Fruit fly (Drosophila melanogaster): ENCODE measurements around the gene mura.

Gene mura

dm6 chr3R:9573812-9574587 is 22.4 kb upstream of the mura start, which contains the start of gene CG9399 (continued):
- TF ChIP-seq CG16863 (GFP tag; optimal IDR thresholded peaks at IDR 0.05) (peak; percentile 93), CG17612 (GFP tag; IDR thresholded peaks at IDR 0.05) (peak; percentile 96), insv (GFP tag; optimal IDR thresholded peaks at IDR 0.05) (peak in 1 of 2 experiments; percentile 78), ewg (GFP tag; optimal IDR thresholded peaks at IDR 0.05) (peak; percentile 95), exex (tag; optimal IDR thresholded peaks at IDR 0.05) (peak; percentile 74), H2.0 (GFP tag; IDR thresholded peaks at IDR 0.05) (peak; percentile 98), Awh (GFP tag; IDR thresholded peaks at IDR 0.05) (peak; percentile 98), nmo (GFP tag; optimal IDR thresholded peaks at IDR 0.05) (peak; percentile 98), CG9932 (GFP tag; IDR thresholded peaks at IDR 0.05) (peak; percentile 98), dpn (GFP tag; optimal IDR thresholded peaks at IDR 0.05) (peak; percentile 94 to 98), cad (GFP tag; optimal IDR thresholded peaks at IDR 0.05) (no peak), Ada2b (GFP tag; IDR thresholded peaks at IDR 0.05) (peak; percentile 95), CG10654 (GFP tag; optimal IDR thresholded peaks at IDR 0.05) (peak; percentile 97), ase (GFP tag; IDR thresholded peaks at IDR 0.05) (peak; percentile 98), sc (optimal IDR thresholded peaks at IDR 0.05) (no peak), sc (GFP tag; optimal IDR thresholded peaks at IDR 0.05) (peak; percentile 95), ems (GFP tag; optimal IDR thresholded peaks at IDR 0.05) (peak; percentile 94), sens (GFP tag) (peak; percentile 99), vnd (GFP tag; IDR thresholded peaks at IDR 0.05; ENCODE audit: partially characterized antibody) (peak; percentile 51), fd102C (GFP tag; optimal IDR thresholded peaks at IDR 0.05) (peak; percentile 91), CG11456 (GFP tag; IDR thresholded peaks at IDR 0.05) (peak; percentile 97), CG14860 (GFP tag; IDR thresholded peaks at IDR 0.05; ENCODE audit: partially characterized antibody) (0 out of 3 replicates have a peak, but pooled peaks have one; percentile 48), CG18599 (GFP tag; optimal IDR thresholded peaks at IDR 0.05) (peak; percentile 96), Xbp1 (GFP tag; optimal IDR thresholded peaks at IDR 0.05) (peak; percentile 99), HLH54F (GFP tag; optimal IDR thresholded peaks at IDR 0.05) (peak; percentile 95), CG31441 (GFP tag; IDR thresholded peaks at IDR 0.05) (peak; percentile 99), zen2 (GFP tag; IDR thresholded peaks at IDR 0.05; ENCODE audit: partially characterized antibody) (no peak), ac (GFP tag; optimal IDR thresholded peaks at IDR 0.05) (peak; percentile 72), sim (GFP tag; IDR thresholded peaks at IDR 0.05) (peak; percentile 95), ranshi (GFP tag; IDR thresholded peaks at IDR 0.05) (peak; percentile 98), E2f1 (GFP tag; IDR thresholded peaks at IDR 0.05) (peak; percentile 97), zen (tag; optimal IDR thresholded peaks at IDR 0.05) (peak; percentile 95), zf30C (GFP tag; optimal IDR thresholded peaks at IDR 0.05) (peak; percentile 34), odd (GFP tag; optimal IDR thresholded peaks at IDR 0.05) (peak; percentile 94), Mes4 (GFP tag; optimal IDR thresholded peaks at IDR 0.05) (peak; percentile 83), Deaf1 (tag; optimal IDR thresholded peaks at IDR 0.05) (peak; percentile 73), CG12942 (GFP tag; optimal IDR thresholded peaks at IDR 0.05) (peak; percentile 97), esg (GFP tag; conservative IDR thresholded peaks at IDR 0.05) (peak; percentile 98), CkIIα-i1 (GFP tag; IDR thresholded peaks at IDR 0.05) (peak; percentile 81; the same call in 1 of the 2 replicates), Hsf (GFP tag; optimal IDR thresholded peaks at IDR 0.05) (peak; percentile 98), BtbVII (GFP tag; optimal IDR thresholded peaks at IDR 0.05) (peak; percentile 93), CG6854 (GFP tag; optimal IDR thresholded peaks at IDR 0.05) (peak; percentile 90), chm (GFP tag; IDR thresholded peaks at IDR 0.05) (peak; percentile 98), tio (GFP tag; optimal IDR thresholded peaks at IDR 0.05) (peak; percentile 97), CG15269 (tag; optimal IDR thresholded peaks at IDR 0.05) (peak; percentile 97), CG2120 (GFP tag; optimal IDR thresholded peaks at IDR 0.05) (peak; percentile 97), mirr (GFP tag; optimal IDR thresholded peaks at IDR 0.05) (peak; percentile 79), ap (GFP tag; IDR thresholded peaks at IDR 0.05) (peak; percentile 98), Kr (GFP tag; optimal IDR thresholded peaks at IDR 0.05) (no peak), ab (GFP tag; optimal IDR thresholded peaks at IDR 0.05) (peak; percentile 92)
